Worm (Caenorhabditis elegans): Measurements from ENCODE around the gene Y38H6C.16.

The Y38H6C.16 gene

DNA sequence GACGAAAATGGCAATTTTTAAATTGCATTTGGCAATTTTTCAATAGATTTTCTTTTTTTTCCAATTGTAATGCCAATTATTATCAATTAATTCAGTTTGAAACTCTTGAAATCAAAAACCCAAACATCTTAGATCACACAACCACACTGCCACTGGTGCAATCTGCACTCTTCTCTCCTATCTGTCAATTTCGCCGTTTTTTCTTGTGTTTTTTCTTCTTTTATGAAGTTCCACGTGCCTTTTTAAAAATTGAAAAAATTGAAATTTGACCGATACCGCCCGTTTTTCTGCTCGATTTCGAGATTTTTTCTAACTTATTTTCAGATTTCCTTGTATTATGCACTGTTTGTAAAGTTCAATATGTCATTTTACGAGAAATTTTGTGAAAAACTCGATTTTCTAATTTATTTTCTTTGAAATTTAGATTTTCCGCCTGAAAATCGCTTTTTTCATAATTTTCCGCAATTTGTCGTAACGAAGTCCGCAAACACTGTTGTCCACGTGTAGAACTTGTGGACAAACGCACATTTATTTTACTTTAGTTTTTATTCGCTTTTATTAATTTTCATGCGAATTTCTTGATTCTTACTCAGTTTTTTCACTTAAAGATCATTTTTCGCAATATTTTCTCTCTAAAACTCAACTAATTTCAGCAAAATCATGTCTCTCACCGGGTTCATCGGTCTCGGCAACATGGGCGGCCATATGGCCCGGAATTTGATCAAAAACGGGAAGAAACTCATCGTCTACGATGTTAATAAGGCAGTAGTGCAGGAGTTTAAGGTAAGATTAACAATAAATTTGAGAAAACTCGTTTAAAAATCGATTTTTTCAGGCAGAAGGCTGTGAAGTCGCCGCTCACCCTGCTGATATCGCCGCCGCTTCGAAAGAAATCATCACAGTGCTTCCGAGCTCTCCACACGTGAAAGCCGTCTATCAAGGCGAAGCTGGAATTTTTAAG is 45.6 kb downstream of the Y38H6C.16 start, which contains the start of gene B0250.5:
Gene B0250.5, plus strand, starts transcription at position 654 of the 961 bp plus-strand sequence.
- TF ChIP-seq gei-17 (GFP tag; optimal IDR thresholded peaks at IDR 0.05) (no peak), nfyb-1 (GFP tag; IDR thresholded peaks at IDR 0.05) (no peak), xnd-1 (tag; optimal IDR thresholded peaks at IDR 0.05) (no peak), nhr-80 (tag; optimal IDR thresholded peaks at IDR 0.05) (peak; percentile 52), attf-3 (GFP tag; conservative IDR thresholded peaks at IDR 0.05) (no peak), snpc-1.3 (tag; optimal IDR thresholded peaks at IDR 0.05; ENCODE audit: insufficient read depth) (no peak), mxl-1 (tag; optimal IDR thresholded peaks at IDR 0.05) (no peak), D2030.7 (GFP tag; IDR thresholded peaks at IDR 0.05) (peak; percentile 26; the same call in 1 of the 2 replicates), madf-6 (GFP tag; IDR thresholded peaks at IDR 0.05) (no peak), T07F8.4 (tag; optimal IDR thresholded peaks at IDR 0.05) (no peak), F39B2.1 (GFP tag; IDR thresholded peaks at IDR 0.05) (no peak), nfya-1 (tag; optimal IDR thresholded peaks at IDR 0.05; ENCODE audit: borderline replicate concordance, insufficient read depth) (no peak), ztf-3 (GFP tag; optimal IDR thresholded peaks at IDR 0.05) (no peak), nhr-120 (GFP tag; IDR thresholded peaks at IDR 0.05) (no peak), lin-35 (GFP tag; optimal IDR thresholded peaks at IDR 0.05) (peak in 1 of 3 experiments; percentile 61), lsy-27 (tag; optimal IDR thresholded peaks at IDR 0.05; ENCODE audit: borderline replicate concordance, insufficient read depth) (no peak), athp-1 (tag; optimal IDR thresholded peaks at IDR 0.05) (no peak), ceh-40 (GFP tag; IDR thresholded peaks at IDR 0.05) (no peak), snpc-1.1 (tag; optimal IDR thresholded peaks at IDR 0.05; ENCODE audit: insufficient read depth) (no peak), Y79H2A.3 (GFP tag; conservative IDR thresholded peaks at IDR 0.05) (no peak), Y53F4B.3 (GFP tag; IDR thresholded peaks at IDR 0.05) (no peak), lin-40 (tag; optimal IDR thresholded peaks at IDR 0.05) (peak; percentile 32), dox-1 (GFP tag; IDR thresholded peaks at IDR 0.05) (no peak), sdz-38 (tag; optimal IDR thresholded peaks at IDR 0.05) (no peak), somi-1 (GFP tag; optimal IDR thresholded peaks at IDR 0.05) (no peak), rpc-1 (optimal IDR thresholded peaks at IDR 0.05) (no peak), rpc-1 (tag; optimal IDR thresholded peaks at IDR 0.05) (no peak), unc-62 (GFP tag; optimal IDR thresholded peaks at IDR 0.05) (no peak), let-607 (tag; optimal IDR thresholded peaks at IDR 0.05) (peak; percentile 48 to 79), hrde-1 (tag; optimal IDR thresholded peaks at IDR 0.05; ENCODE audit: borderline replicate concordance) (no peak)

DNA sequence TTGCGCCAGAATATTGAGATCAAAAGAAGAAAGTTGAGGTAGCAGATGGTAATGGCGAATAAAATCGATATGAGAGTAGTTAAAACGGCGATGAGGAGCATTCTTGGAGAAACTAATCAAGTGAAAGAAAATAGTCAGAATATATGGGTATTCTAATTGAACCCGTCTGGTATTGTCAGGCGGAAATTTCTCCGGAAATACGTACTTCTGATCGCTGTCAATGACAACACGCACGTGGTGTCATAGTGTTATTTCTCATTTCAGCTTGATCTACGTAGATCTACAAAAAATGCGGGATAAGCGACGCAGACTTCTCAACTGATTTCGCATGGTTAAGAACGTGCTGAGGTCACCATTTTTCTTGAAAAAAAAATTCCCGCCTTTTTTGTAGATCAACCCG is 46.8 kb downstream of the Y38H6C.16 start, which contains the start of gene srbc-79:
Gene srbc-79, minus strand, starts transcription at position 101 of the 400 bp plus-strand sequence.
- TF ChIP-seq zfh-2 (GFP tag; conservative IDR thresholded peaks at IDR 0.05) (no peak), B0035.1 (tag; optimal IDR thresholded peaks at IDR 0.05) (no peak), ceh-40 (GFP tag; IDR thresholded peaks at IDR 0.05) (no peak), lsl-1 (GFP tag; optimal IDR thresholded peaks at IDR 0.05) (no peak), rcor-1 (GFP tag; IDR thresholded peaks at IDR 0.05) (no peak), lag-1 (GFP tag; IDR thresholded peaks at IDR 0.05) (no peak), mcd-1 (GFP tag; IDR thresholded peaks at IDR 0.05) (no peak), snpc-4 (GFP tag; optimal IDR thresholded peaks at IDR 0.05) (no peak), snpc-4 (tag; optimal IDR thresholded peaks at IDR 0.05) (no peak), B0261.1 (tag; optimal IDR thresholded peaks at IDR 0.05) (no peak)

All from whole organism, young adult.